Fruit fly (Drosophila melanogaster) whole organism, larva: ENCODE measurements around the gene CG42692.

Experiments used
- noc ChIP-seq: fragments of 200-800 bp; sonication (Bioruptor generic); optimal IDR thresholded peaks from 3 replicates; lab custom pipeline; 2019; ENCODE audit warnings: missing biosample characterization, mild to moderate bottlenecking, missing genetic modification characterization, moderate library complexity

The CG42692 gene

DNA sequence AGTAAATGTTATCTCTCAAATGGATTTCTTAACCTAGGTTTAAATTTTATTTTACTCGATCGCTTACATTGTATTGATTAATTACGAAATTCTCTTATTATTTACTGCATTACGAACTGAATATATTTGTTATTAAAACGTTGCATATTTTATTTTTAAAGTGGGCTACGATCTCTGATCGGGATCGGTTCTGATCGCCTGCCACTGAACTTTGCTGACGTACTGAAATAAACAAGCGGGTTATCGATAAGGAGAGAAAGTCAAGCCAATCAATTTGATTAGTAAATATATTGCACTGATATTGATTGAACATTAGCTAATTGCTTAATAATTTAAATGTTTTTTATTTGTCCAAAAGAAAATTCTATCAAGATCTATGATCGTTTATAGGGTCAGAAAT lies 21.3 kb downstream of the CG42692 start:
- no peak for TF ChIP-seq noc (tag; lab: Kevin White, UChicago)

DNA sequence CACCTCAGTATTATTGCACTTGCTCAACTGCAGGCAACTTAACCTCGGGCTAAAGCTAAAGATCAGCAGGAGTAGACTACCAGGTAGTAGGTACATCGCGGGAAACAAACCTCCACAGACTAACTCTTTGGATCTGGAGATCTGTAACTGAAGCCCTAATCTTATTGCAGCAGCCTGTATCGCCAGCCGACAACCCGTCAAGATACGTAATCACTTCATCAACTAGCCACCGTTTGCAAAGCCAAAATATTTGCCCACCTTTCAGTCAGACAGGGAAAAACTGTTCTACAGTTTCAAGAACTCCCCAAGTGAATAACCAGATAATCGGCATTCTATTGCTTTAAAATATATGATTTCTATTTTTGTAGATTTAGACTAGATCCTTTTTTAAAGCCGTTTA lies 23.5 kb downstream of the CG42692 start, which contains the start of gene CG18095:
Gene CG18095 (minus strand): TSS at position 101 of the 400 bp plus-strand sequence.
- TF ChIP-seq noc (tag; lab: Kevin White, UChicago): no peak

DNA sequence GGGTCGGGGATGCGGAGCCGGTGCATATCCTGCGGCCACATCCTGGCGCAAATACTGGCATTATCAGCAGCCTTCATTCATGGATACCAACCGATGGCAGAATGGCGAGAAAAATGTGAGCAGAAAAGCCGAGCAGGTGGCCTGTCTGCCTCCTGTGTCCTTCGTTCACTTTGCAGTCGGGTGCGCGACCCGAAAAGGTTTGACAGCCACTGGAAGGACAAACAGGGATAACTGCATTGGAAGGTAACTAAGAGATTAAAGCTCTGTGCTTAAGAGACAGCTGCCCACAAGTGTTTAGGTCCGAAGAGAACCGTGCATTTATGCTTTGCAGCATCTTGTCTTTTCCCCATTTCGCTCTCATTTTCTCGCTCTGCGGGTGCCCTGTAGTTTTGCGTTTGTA lies 30.8 kb downstream of the CG42692 start:
- no peak for TF ChIP-seq noc (tag; lab: Kevin White, UChicago)

DNA sequence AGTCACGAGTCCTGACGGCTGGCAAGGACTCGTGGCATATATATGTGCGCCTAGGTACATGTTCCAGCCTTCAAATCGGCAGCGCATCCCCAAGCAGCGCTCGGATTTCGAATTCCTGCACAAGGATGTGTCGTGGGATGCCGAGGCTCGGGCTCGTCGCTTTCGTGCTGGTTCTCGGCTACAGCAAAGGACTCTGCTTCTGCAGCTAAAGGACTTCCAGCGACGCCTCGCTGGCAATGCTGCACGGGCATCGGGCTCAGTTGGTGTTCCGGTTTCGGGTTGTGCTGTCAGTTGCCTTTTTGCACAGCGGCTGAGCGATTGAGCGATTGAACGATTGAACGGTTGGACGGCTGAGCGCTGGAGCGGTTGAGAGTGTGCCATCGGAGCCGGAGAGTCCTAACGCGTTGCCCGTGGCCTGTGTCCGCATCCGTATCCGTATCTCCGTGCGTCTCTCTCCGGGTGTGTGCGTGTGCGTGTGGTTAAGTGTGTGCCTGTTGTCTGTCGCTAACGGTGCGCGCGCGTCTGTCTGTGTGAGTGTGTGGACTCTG lies 32.1 kb downstream of the CG42692 start, which contains the start of gene nAChRalpha5:
Gene nAChRalpha5 (plus strand): TSS at position 235 of the 548 bp plus-strand sequence.
- no peak for TF ChIP-seq noc (tag; lab: Kevin White, UChicago)

DNA sequence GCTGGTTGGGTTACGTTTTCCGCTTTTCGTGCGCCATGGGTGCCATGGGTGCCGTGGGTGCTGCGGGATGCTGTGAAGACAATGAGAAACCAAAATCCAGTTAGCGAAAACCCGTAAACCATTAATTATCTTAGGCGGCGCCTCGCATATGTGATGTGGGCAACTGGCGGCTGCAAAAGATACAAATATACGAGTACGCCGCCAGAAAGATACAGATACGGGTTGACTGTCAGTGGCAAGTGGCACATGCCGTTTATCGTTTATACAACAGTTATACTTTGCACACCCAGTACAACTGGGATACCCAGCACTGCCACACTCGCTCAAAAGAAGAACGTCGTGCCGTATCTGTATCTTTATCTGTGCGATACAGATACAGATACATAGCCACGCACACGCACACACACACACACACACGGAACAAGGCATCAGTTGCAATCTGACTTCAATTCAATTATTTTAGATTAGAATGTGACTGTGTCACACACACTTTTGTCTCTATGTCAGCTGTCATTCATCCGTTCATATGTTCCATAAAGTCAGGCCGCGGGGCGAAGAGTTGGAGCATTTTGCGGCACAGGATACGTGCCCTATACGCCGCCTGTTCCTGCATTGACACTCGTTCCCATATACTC lies 37.8 kb downstream of the CG42692 start:
- no peak for TF ChIP-seq noc (tag; lab: Kevin White, UChicago)

DNA sequence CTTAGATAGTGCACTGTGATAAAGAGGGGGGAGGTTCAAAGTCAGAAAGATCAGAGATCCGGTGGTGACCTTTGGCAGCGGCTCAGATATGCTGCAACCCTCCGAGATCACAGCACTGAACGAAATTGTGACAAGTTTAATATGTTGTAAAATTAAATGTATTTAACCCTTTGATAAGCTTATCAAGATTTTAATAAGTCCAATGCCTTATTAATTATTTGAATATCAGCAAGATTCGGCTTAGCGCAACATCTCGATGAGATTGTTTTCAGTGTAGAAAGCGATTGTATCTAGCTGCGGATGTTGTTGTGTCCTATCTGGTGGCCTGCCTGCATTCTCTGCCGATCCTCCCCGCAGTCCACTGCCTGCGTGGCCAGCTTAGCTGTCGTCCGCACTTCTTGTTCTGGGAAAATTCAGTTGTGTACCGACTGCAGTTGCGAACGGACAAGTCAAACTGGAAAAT lies 39.3 kb downstream of the CG42692 start, which contains the start of gene NimC4:
Gene NimC4 (plus strand): TSS at position 413 of the 463 bp plus-strand sequence.
- TF ChIP-seq noc (tag; lab: Kevin White, UChicago): no peak

DNA sequence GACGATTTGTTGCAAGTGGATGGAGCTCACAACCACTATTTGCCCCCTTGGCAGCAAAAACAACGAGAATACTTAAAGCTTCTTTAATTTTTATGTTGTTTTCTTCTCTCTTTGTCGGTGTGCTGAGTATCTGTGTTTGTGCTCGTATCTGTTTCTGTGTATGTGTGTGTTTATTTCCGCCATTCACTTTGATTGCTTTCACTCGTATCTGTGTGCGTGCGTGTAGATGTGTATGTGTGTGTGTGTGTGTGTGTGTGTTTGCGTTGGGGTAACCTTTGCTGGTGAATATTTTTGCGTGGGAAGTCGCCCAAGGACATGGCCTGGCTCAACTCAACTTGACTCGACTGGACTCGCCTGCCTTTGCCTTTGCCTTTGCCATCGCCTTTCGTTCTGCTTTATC lies 42.1 kb downstream of the CG42692 start:
- TF ChIP-seq noc (tag; lab: Kevin White, UChicago): no peak

DNA sequence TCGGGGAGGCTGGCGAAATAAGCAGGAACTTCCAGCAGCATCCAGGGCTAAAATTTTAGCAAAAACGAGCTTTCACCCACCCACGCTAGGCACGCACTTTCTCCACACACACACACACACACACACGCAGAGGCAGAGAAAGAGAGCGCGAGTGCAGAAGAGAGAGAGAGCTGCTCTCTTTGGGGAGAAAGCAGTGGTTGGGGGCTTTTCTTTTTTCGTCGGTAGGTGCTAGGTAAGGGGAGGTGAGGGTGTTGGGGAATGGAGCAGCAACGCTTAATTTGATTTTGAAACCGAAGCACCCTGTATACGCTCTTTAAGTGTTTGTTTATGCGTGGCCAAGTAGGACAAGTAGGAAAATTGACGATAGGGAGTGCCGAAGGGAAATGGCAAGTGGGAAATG lies 46.4 kb downstream of the CG42692 start:
- no peak for TF ChIP-seq noc (tag; lab: Kevin White, UChicago)

DNA sequence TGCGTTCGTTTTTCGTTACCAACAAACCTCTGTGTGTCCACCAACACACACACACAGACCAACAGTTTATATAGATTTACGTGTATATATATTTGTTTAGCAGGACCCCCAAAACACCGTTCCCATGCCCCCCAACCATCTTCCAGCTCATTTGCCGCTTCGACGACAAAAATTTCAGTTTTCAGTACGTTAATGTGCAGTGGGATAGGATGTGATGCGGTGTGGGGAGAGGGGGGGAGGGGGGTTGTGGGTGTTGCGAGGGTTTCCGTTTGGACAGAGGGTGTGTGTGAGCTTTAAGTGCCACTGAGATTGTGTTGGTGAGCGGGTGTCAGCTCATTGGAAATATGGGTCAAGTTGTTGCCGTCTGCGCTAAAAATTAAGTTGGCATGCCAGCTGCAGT lies 47.0 kb downstream of the CG42692 start:
- TF ChIP-seq noc (tag; lab: Kevin White, UChicago): no peak
